Fruit fly (Drosophila melanogaster): ENCODE measurements around the gene Nepl19.

The Nepl19 gene

dm6 chr3R:28880066-28880842, at the start of gene Nepl19, which contains the start of gene Nepl20:
Gene Nepl19, minus strand, starts transcription at chr3R:28880122.
Gene Nepl20, plus strand, starts transcription at chr3R:28880792.
- TF ChIP-seq pan (optimal IDR thresholded peaks at IDR 0.05) = no peak
- TF ChIP-seq rgr (GFP tag; optimal IDR thresholded peaks at IDR 0.05) = peak; percentile 90
- TF ChIP-seq foxo (GFP tag; optimal IDR thresholded peaks at IDR 0.05) = peak in 1 of 2 experiments; percentile 90
- no peak for TF ChIP-seq usp (GFP tag; optimal IDR thresholded peaks at IDR 0.05)
- TF ChIP-seq h (GFP tag; optimal IDR thresholded peaks at IDR 0.05) = peak; percentile 93
- no peak for TF ChIP-seq dsf (GFP tag; optimal IDR thresholded peaks at IDR 0.05; ENCODE audit: borderline replicate concordance)
- no peak for TF ChIP-seq Jra (GFP tag; optimal IDR thresholded peaks at IDR 0.05)
- no peak for TF ChIP-seq Abd-B (GFP tag; optimal IDR thresholded peaks at IDR 0.05)
- peak; percentile 79 for TF ChIP-seq Sp1 (GFP tag; optimal IDR thresholded peaks at IDR 0.05)
- peak; percentile 80 for TF ChIP-seq psq (GFP tag; optimal IDR thresholded peaks at IDR 0.05)
- peak; percentile 84 for TF ChIP-seq HLH106 (tag; optimal IDR thresholded peaks at IDR 0.05)
- TF ChIP-seq Myc (optimal IDR thresholded peaks at IDR 0.05) = no peak
- TF ChIP-seq OdsH (GFP tag; optimal IDR thresholded peaks at IDR 0.05) = peak; percentile 92
- TF ChIP-seq sage (GFP tag; optimal IDR thresholded peaks at IDR 0.05) = peak; percentile 77
- no peak for TF ChIP-seq Hr78 (GFP tag; optimal IDR thresholded peaks at IDR 0.05)
- peak; percentile 41 for TF ChIP-seq CrebA (GFP tag; optimal IDR thresholded peaks at IDR 0.05; ENCODE audit: borderline replicate concordance)
- peak; percentile 85 for TF ChIP-seq Hnf4 (GFP tag; optimal IDR thresholded peaks at IDR 0.05)
- peak; percentile 12 for TF ChIP-seq Mio (GFP tag; optimal IDR thresholded peaks at IDR 0.05)
- peak; percentile 53 for TF ChIP-seq woc (GFP tag; optimal IDR thresholded peaks at IDR 0.05)
- TF ChIP-seq Dif (GFP tag; optimal IDR thresholded peaks at IDR 0.05; ENCODE audit: partially characterized antibody) = no peak
- no peak for TF ChIP-seq tai (GFP tag; optimal IDR thresholded peaks at IDR 0.05)
- TF ChIP-seq Dfd (GFP tag; optimal IDR thresholded peaks at IDR 0.05) = no peak
- peak; percentile 86 for TF ChIP-seq br (GFP tag; optimal IDR thresholded peaks at IDR 0.05)
- peak; percentile 87 for TF ChIP-seq ey (GFP tag; optimal IDR thresholded peaks at IDR 0.05)
- no peak for TF ChIP-seq Hr83 (GFP tag; optimal IDR thresholded peaks at IDR 0.05; ENCODE audit: poor library complexity, severe bottlenecking)
- TF ChIP-seq dl (GFP tag; optimal IDR thresholded peaks at IDR 0.05; ENCODE audit: insufficient read depth in 1 of 2, partially characterized antibody in 2 of 2) = no peak
- TF ChIP-seq fru (GFP tag; optimal IDR thresholded peaks at IDR 0.05) = peak; percentile 89
- TF ChIP-seq dmrt93B (GFP tag; optimal IDR thresholded peaks at IDR 0.05) = peak; percentile 68
- TF ChIP-seq CG9705 (GFP tag; optimal IDR thresholded peaks at IDR 0.05) = no peak
- peak; percentile 41 for TF ChIP-seq CG32264 (GFP tag; optimal IDR thresholded peaks at IDR 0.05)
- no peak for TF ChIP-seq jim (GFP tag; optimal IDR thresholded peaks at IDR 0.05)
- TF ChIP-seq Vsx2 (GFP tag; optimal IDR thresholded peaks at IDR 0.05; ENCODE audit: partially characterized antibody) = no peak
- TF ChIP-seq sv (GFP tag; optimal IDR thresholded peaks at IDR 0.05) = peak; percentile 81
- no peak for TF ChIP-seq N (GFP tag; optimal IDR thresholded peaks at IDR 0.05)
- no peak for TF ChIP-seq lola (GFP tag; optimal IDR thresholded peaks at IDR 0.05)
- no peak for TF ChIP-seq brk (GFP tag; optimal IDR thresholded peaks at IDR 0.05)
- TF ChIP-seq Rel (GFP tag; optimal IDR thresholded peaks at IDR 0.05) = peak; percentile 51
- peak; percentile 56 for TF ChIP-seq Rel (tag; optimal IDR thresholded peaks at IDR 0.05)
- TF ChIP-seq GATAd (GFP tag; optimal IDR thresholded peaks at IDR 0.05) = no peak

dm6 chr3R:28922744-28923143, 42.8 kb upstream of the Nepl19 start, which contains the start of gene CG11828:
Gene CG11828, plus strand, starts transcription at chr3R:28923044.
- TF ChIP-seq Myc (optimal IDR thresholded peaks at IDR 0.05) (peak; percentile 47), foxo (GFP tag; optimal IDR thresholded peaks at IDR 0.05) (no peak)

Data from whole organism, wandering third instar larva.